Worm (Caenorhabditis elegans) whole organism, L1 larva: ENCODE measurements around the gene Y53C12A.3.

ENCODE experiments used
- C04F5.9 ChIP-seq: sonication (generic microtip); optimal IDR thresholded peaks from 2 replicates; lab custom pipeline; 2016; ENCODE audit warnings: missing genetic modification characterization, missing compliant biosample characterization
- blmp-1 ChIP-seq: fragments of 150-350 bp; optimal IDR thresholded peaks from 2 replicates; lab custom pipeline; 2014; ENCODE audit warnings: missing biosample characterization, missing genetic modification characterization
- ceh-63 ChIP-seq: fragments of 200-800 bp; sonication (Bioruptor generic); optimal IDR thresholded peaks from 2 replicates; lab custom pipeline; 2018; ENCODE audit warnings: mild to moderate bottlenecking, missing genetic modification characterization, missing compliant biosample characterization
- ceh-8 ChIP-seq: fragments of 200-800 bp; sonication (Bioruptor generic); optimal IDR thresholded peaks from 2 replicates; lab custom pipeline; 2018; ENCODE audit warnings: mild to moderate bottlenecking, missing genetic modification characterization, moderate library complexity, missing compliant biosample characterization
- dsc-1 ChIP-seq: sonication (generic microtip); optimal IDR thresholded peaks from 2 replicates; lab custom pipeline; 2016; ENCODE audit warnings: mild to moderate bottlenecking, missing genetic modification characterization, missing compliant biosample characterization
- efl-1 ChIP-seq, 4 experiments: fragments of 150-350 bp; optimal IDR thresholded peaks in 3 of 4; peaks in 1 of 4; 1 replicate in 1 of 4; 2 replicates in 3 of 4; lab custom pipeline; 2014; ENCODE audit warnings: missing biosample characterization in 2 of 4, missing genetic modification characterization in 2 of 4, missing genetic modification reagents in 2 of 4
- egl-13 ChIP-seq: sonication (generic microtip); optimal IDR thresholded peaks from 2 replicates; lab custom pipeline; 2016; ENCODE audit warnings: missing genotype, missing genetic modification reagents, missing genetic modification characterization, missing compliant biosample characterization
- fkh-10 ChIP-seq: sonication (generic microtip); optimal IDR thresholded peaks from 2 replicates; lab custom pipeline; 2017; ENCODE audit warnings: missing biosample characterization, missing genetic modification reagents, missing genetic modification characterization
- fkh-4 ChIP-seq: sonication (generic microtip); optimal IDR thresholded peaks from 2 replicates; lab custom pipeline; 2016; ENCODE audit warnings: missing compliant biosample characterization, missing genetic modification characterization, borderline replicate concordance
- lin-13 ChIP-seq: fragments of 150-350 bp; optimal IDR thresholded peaks from 2 replicates; lab custom pipeline; 2014; ENCODE audit warnings: missing biosample characterization, missing genetic modification reagents, missing genetic modification characterization
- lin-14 ChIP-seq: fragments of 200-800 bp; sonication (Bioruptor generic); optimal IDR thresholded peaks from 2 replicates; lab custom pipeline; 2018; ENCODE audit warnings: mild to moderate bottlenecking, missing genetic modification characterization, moderate library complexity, missing compliant biosample characterization
- lin-35 ChIP-seq, 2 experiments: fragments of 150-350 bp; optimal IDR thresholded peaks; 2 replicates each; lab custom pipeline; 2014; ENCODE audit warnings: missing biosample characterization in 2 of 2, missing genetic modification characterization in 2 of 2, missing genetic modification reagents in 2 of 2
- lsy-2 ChIP-seq, 2 experiments: fragments of 150-350 bp; optimal IDR thresholded peaks; 2 replicates each; lab custom pipeline; 2014; ENCODE audit warnings: missing biosample characterization in 2 of 2, missing genetic modification characterization in 2 of 2
- mep-1 ChIP-seq: fragments of 150-350 bp; optimal IDR thresholded peaks from 2 replicates; lab custom pipeline; 2014; ENCODE audit warnings: missing biosample characterization, missing genetic modification characterization
- nhr-11 ChIP-seq: fragments of 150-350 bp; optimal IDR thresholded peaks from 2 replicates; lab custom pipeline; 2014; ENCODE audit warnings: missing biosample characterization, missing genetic modification characterization
- nhr-12 ChIP-seq: sonication (generic microtip); optimal IDR thresholded peaks from 2 replicates; lab custom pipeline; 2017; ENCODE audit warnings: missing biosample characterization, missing genetic modification characterization
- nhr-19 ChIP-seq: fragments of 200-800 bp; sonication (Bioruptor generic); conservative IDR thresholded peaks from 2 replicates; pipeline ENCODE4 v1.3.6; 2022; ENCODE audit warnings: missing genetic modification characterization, missing compliant biosample characterization
- nhr-237 ChIP-seq: fragments of 150-350 bp; optimal IDR thresholded peaks from 2 replicates; lab custom pipeline; 2014; ENCODE audit warnings: missing biosample characterization, missing genetic modification characterization
- nhr-47 ChIP-seq: sonication (generic microtip); optimal IDR thresholded peaks from 2 replicates; lab custom pipeline; 2016; ENCODE audit warnings: mild to moderate bottlenecking, missing genetic modification characterization, moderate library complexity, missing compliant biosample characterization
- nhr-71 ChIP-seq: sonication (generic microtip); optimal IDR thresholded peaks from 2 replicates; lab custom pipeline; 2016; ENCODE audit warnings: mild to moderate bottlenecking, missing genetic modification characterization, moderate library complexity, missing compliant biosample characterization
- nhr-76 ChIP-seq: sonication (generic microtip); optimal IDR thresholded peaks from 2 replicates; lab custom pipeline; 2017; ENCODE audit warnings: missing biosample characterization, missing genetic modification characterization
- nhr-77 ChIP-seq: fragments of 150-350 bp; optimal IDR thresholded peaks from 2 replicates; lab custom pipeline; 2014; ENCODE audit warnings: missing biosample characterization, missing genetic modification characterization
- nhr-84 ChIP-seq: sonication (generic microtip); optimal IDR thresholded peaks from 2 replicates; lab custom pipeline; 2017; ENCODE audit warnings: missing biosample characterization, missing genetic modification characterization
- rnt-1 ChIP-seq: sonication (generic microtip); optimal IDR thresholded peaks from 2 replicates; lab custom pipeline; 2016; ENCODE audit warnings: mild to moderate bottlenecking, missing genetic modification characterization, moderate library complexity, missing compliant biosample characterization
- snpc-4 ChIP-seq: fragments of 150-350 bp; optimal IDR thresholded peaks from 2 replicates; lab custom pipeline; 2014; ENCODE audit warnings: missing biosample characterization, missing genetic modification characterization
- sptf-1 ChIP-seq: fragments of 150-350 bp; optimal IDR thresholded peaks from 2 replicates; lab custom pipeline; 2014; ENCODE audit warnings: missing biosample characterization, missing genetic modification characterization
- ztf-11 ChIP-seq, 2 experiments: sonication (generic microtip); optimal IDR thresholded peaks; 2 replicates each; lab custom pipeline; 2016 to 2017; ENCODE audit warnings: missing genetic modification characterization in 2 of 2, missing biosample characterization in 1 of 2, missing compliant biosample characterization in 1 of 2

Y53C12A.3 gene

DNA sequence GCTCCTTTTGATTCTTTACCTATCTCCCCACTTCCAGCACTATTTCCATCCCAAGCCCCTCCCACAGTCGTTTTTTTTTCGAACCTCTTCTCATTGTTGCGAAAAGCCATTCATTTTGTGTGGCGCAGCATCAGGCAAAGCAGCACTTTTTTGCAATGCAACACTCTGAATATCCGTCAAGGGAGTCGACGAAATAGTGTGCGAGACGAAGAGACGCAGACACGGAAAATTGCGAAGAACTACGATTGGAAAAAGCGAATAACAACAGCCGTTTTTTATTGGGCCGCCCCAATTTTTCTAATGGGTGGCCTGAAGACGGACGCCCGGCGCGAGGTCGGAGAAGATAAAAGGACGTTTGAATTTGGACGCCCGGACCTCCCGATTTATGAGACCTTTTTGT lies 23.8 kb upstream of the Y53C12A.3 start:
- TF ChIP-seq lin-13 (GFP tag; lab: Kevin White, UChicago) = no peak
- no peak for TF ChIP-seq nhr-237 (tag; lab: Kevin White, UChicago)
- no peak for TF ChIP-seq C04F5.9 (tag; lab: Kevin White, UChicago)
- no peak for TF ChIP-seq efl-1 (optimal IDR thresholded peaks at IDR 0.05; lab: Kevin White, UChicago)
- peak in 1 of 2 experiments; percentile 12 for TF ChIP-seq efl-1 (GFP tag; optimal IDR thresholded peaks at IDR 0.05 in 1 of 2; lab: Kevin White, UChicago)
- peak; percentile 46 for TF ChIP-seq lin-14

DNA sequence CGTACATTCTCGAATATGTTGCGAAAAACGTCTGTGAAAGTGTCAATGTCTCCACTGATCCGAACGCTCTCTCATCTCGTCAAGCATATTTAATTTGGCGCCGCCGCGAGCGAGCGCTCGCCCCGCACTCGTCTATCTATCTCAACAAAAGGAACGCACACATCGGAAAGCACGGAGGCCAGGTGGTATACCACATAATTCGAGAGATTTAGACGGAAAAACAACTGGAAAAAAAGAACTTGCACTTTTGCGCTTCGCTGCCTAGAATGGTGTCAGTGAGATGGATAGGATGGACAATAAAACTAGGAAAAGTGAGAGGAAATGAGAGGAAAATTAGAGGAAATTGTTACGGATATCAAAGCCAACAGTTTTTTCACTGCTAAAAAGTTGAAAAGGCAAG lies 23.2 kb upstream of the Y53C12A.3 start:
- peak; percentile 13 for TF ChIP-seq lin-14
- TF ChIP-seq mep-1 (tag; lab: Kevin White, UChicago) = no peak
- TF ChIP-seq blmp-1 (tag; lab: Kevin White, UChicago) = peak; percentile 74
- TF ChIP-seq, all 84 proteins: peak for 2

DNA sequence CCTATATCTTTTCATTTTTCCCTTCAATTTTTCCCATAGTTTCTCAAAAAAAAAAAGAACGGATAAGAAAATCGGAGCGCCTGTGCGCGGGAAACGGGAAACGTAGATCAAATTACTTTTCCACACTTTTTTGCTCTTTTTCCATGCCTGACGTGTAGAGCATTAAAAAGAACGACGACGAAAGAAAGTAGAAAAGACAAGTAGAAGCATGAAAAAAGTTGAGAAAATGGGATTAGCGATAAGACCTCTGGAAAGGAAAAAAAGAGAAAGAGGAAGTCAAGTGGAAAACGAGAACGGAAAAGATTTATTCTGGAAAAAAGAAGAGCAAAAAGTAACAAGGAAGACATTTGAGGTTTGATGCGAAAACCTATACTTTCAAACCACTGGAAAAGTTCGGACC lies 22.5 kb upstream of the Y53C12A.3 start:
- TF ChIP-seq fkh-10 (GFP tag; lab: Kevin White, UChicago) = peak; percentile 92
- no peak for TF ChIP-seq ztf-11 (tag; optimal IDR thresholded peaks at IDR 0.05; lab: Kevin White, UChicago)
- peak; percentile 19 for TF ChIP-seq lin-14

DNA sequence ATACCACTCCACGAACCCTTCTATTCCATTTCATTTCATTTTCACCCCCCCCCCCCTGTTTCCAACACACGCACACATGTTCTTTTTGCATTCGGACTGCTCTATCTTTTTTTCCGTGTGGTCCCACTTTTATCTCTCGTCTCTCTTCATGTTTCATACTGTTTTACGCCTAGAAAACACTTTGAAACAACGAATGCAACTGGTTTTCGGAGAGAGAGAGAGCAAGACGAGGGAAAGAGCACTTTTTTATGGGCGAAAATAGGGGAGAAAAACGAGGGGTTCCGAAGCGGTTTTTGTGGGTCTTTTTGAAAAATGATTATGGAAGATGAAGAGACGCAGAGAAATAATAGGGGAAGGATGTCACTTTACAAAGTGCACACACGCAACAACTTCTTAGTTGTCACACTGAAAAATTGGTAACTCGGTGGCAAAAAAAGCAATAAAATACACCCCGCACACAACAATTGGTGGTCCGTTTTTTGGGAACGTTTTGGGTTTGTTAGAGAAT lies 21.2 kb upstream of the Y53C12A.3 start:
- TF ChIP-seq lin-14 (peak; percentile 81), nhr-76 (tag; lab: Kevin White, UChicago) (no peak), dsc-1 (tag; lab: Kevin White, UChicago) (peak; percentile 64), rnt-1 (tag; lab: Kevin White, UChicago) (peak; percentile 55), lsy-2 (tag; optimal IDR thresholded peaks at IDR 0.05; lab: Kevin White, UChicago) (peak in 1 of 2 experiments; percentile 8), ceh-63 (GFP tag; lab: Kevin White, UChicago) (no peak)

DNA sequence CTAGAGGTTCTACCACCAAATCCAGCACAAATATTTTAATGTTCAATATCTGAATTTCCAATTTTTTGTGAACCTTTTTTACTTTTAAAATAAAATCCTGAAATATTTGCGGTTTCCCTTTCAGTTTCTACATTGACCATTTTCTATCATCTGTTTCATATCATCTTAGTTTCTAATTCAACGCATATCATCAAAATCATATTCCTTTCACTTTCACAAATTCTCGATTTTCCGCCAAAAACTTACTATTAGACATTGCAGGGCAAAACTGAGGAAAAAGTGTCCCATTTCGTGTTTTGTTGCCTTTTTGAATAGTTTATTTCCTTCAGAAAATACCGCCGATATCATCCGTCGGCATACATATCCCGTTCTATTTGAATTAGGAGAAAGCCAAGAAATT lies 19.0 kb upstream of the Y53C12A.3 start:
- TF ChIP-seq nhr-84 (tag; lab: Kevin White, UChicago) (no peak), blmp-1 (tag; lab: Kevin White, UChicago) (peak; percentile 84)

DNA sequence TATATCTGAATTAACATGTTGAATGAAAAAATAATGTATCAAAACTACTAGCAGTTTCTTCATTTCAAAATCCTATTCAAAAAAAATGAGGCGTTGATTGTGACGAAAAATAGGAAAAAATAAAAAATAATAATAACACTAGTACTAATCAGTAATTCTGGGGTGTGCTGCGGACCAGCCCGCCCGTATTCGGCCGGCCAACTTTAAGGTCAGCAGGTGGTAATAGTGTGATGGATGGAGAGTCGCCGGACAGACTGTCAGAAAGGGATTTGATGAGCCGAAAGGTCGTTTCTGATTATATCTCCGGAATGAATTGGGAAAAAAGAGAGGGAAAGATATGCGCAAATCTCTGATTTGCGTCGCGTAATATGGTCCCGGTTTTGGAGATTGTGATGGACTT lies 18.4 kb upstream of the Y53C12A.3 start, which contains the start of gene cutl-2:
Gene cutl-2, minus strand, starts transcription at position 210 of the 400 bp plus-strand sequence.
- TF ChIP-seq fkh-4 (tag; lab: Kevin White, UChicago) (no peak), egl-13 (tag; lab: Kevin White, UChicago) (no peak), nhr-77 (tag; lab: Kevin White, UChicago) (no peak), lin-13 (GFP tag; lab: Kevin White, UChicago) (no peak), ceh-8 (GFP tag; lab: Kevin White, UChicago) (no peak), nhr-11 (tag; lab: Kevin White, UChicago) (no peak), snpc-4 (tag; lab: Kevin White, UChicago) (no peak), nhr-12 (tag; lab: Kevin White, UChicago) (no peak), lin-35 (GFP tag; optimal IDR thresholded peaks at IDR 0.05; lab: Kevin White, UChicago) (no peak), rnt-1 (tag; lab: Kevin White, UChicago) (no peak), sptf-1 (tag; lab: Kevin White, UChicago) (no peak)

DNA sequence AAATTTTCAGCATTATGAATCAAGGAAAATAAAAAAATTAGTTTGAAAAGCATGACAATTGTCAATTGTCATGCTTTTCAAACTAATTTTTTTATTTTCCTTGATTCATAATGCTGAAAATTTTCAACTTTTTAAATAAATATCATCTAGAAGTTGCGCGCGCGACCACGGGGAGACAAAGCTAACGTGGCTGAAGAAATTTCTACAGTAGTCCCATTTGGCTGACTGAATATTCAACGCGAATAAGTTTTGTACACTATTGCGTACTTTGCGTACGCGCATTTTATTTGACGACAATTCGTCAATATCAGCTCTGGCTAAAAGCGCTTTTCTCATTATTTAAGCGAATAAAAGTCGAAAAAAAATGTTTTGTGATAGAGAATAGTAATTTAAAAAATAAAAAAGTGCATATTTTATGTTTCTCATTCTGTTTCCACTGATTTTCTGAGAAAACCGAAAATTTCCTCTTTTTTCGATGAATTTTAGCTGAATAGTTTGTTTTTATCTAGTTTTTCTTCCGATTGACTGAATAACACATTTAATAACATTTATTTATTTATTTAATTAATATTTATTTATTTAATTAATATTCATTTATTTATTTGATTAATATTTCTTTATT lies 12.7 kb upstream of the Y53C12A.3 start, which contains the start of gene Y53C12A.11:
Gene Y53C12A.11, minus strand, starts transcription at position 68 of the 622 bp plus-strand sequence.
- peak; percentile 41 for TF ChIP-seq nhr-19 (GFP tag; lab: Robert Waterston, UW)
- TF ChIP-seq efl-1 (optimal IDR thresholded peaks at IDR 0.05; lab: Kevin White, UChicago) = peak; percentile 13 to 39
- peak in 1 of 2 experiments; percentile 70 for TF ChIP-seq efl-1 (GFP tag; optimal IDR thresholded peaks at IDR 0.05 in 1 of 2; lab: Kevin White, UChicago)
- TF ChIP-seq lsy-2 (tag; optimal IDR thresholded peaks at IDR 0.05; lab: Kevin White, UChicago) = peak in 1 of 2 experiments; percentile 52
- peak; percentile 5 for TF ChIP-seq nhr-47
- peak; percentile 26 for TF ChIP-seq nhr-71
